Comparison of ENCODE assay signal across 1 fruit fly cellular context in genomic region chrX:2158668-2159163, dm6.
TF ChIP-seq lines count a peak whose summit lies in the region.

TSS of gene wapl (minus strand) at chrX:2158983.

TF ChIP-seq in whole organism, embryonic, 481 proteins besides CTCF, POLR2A, EP300 and RAD21 (continued from another document):
- TF ChIP-seq ems (GFP tag; optimal IDR thresholded peaks at IDR 0.05; lab: Kevin White, UChicago) = peak; percentile 9
- peak; percentile 18 for TF ChIP-seq phol (tag; optimal IDR thresholded peaks at IDR 0.05; lab: Kevin White, UChicago)
- no peak for TF ChIP-seq fd64A (GFP tag; optimal IDR thresholded peaks at IDR 0.05; lab: Kevin White, UChicago)
- TF ChIP-seq CG10147 (GFP tag; optimal IDR thresholded peaks at IDR 0.05; lab: Kevin White, UChicago) = peak; percentile 25
- peak; percentile 76 for TF ChIP-seq CG9932 (GFP tag; IDR thresholded peaks at IDR 0.05; lab: Robert Waterston, UW)
- peak; percentile 52 for TF ChIP-seq MBD-R2 (GFP tag; IDR thresholded peaks at IDR 0.05; lab: Robert Waterston, UW)
- TF ChIP-seq MTF-1 (GFP tag; optimal IDR thresholded peaks at IDR 0.05; lab: Kevin White, UChicago; ENCODE audit: borderline replicate concordance) = no peak
- TF ChIP-seq sug (tag; optimal IDR thresholded peaks at IDR 0.05; lab: Kevin White, UChicago) = peak; percentile 49
- TF ChIP-seq CG5245 (GFP tag; optimal IDR thresholded peaks at IDR 0.05; lab: Kevin White, UChicago) = no peak
- TF ChIP-seq vnd (GFP tag; IDR thresholded peaks at IDR 0.05; lab: Robert Waterston, UW; ENCODE audit: partially characterized antibody) = peak; percentile 89
- TF ChIP-seq HmgZ (tag; optimal IDR thresholded peaks at IDR 0.05; lab: Kevin White, UChicago) = peak; percentile 57
- TF ChIP-seq nerfin-2 (GFP tag; IDR thresholded peaks at IDR 0.05; lab: Robert Waterston, UW; ENCODE audit: partially characterized antibody) = peak; percentile 87
- TF ChIP-seq CG9817 (tag; optimal IDR thresholded peaks at IDR 0.05; lab: Kevin White, UChicago) = no peak
- TF ChIP-seq CG14710 (tag; optimal IDR thresholded peaks at IDR 0.05; lab: Kevin White, UChicago) = peak; percentile 69
- TF ChIP-seq row (GFP tag; IDR thresholded peaks at IDR 0.05; lab: Robert Waterston, UW) = peak; percentile 59
- TF ChIP-seq CG3847 (GFP tag; IDR thresholded peaks at IDR 0.05; lab: Robert Waterston, UW) = peak; percentile 61
- peak; percentile 61 for TF ChIP-seq cg (GFP tag; optimal IDR thresholded peaks at IDR 0.05; lab: Kevin White, UChicago)
- TF ChIP-seq pzg (GFP tag; optimal IDR thresholded peaks at IDR 0.05; lab: Kevin White, UChicago) = peak; percentile 95
- TF ChIP-seq Sin3A (optimal IDR thresholded peaks at IDR 0.05; lab: Kevin White, UChicago) = peak; percentile 82
- peak in 1 of 2 experiments; percentile 17 for TF ChIP-seq chif (GFP tag; optimal IDR thresholded peaks at IDR 0.05; lab: Kevin White, UChicago)
- peak; percentile 76 for TF ChIP-seq HmgD (GFP tag; optimal IDR thresholded peaks at IDR 0.05; lab: Kevin White, UChicago)
- peak; percentile 97 for TF ChIP-seq Bgb (GFP tag; IDR thresholded peaks at IDR 0.05; lab: Robert Waterston, UW; ENCODE audit: partially characterized antibody)
- TF ChIP-seq lab (GFP tag; optimal IDR thresholded peaks at IDR 0.05; lab: Kevin White, UChicago) = peak; percentile 19
- TF ChIP-seq fu2 (GFP tag; optimal IDR thresholded peaks at IDR 0.05; lab: Kevin White, UChicago) = peak; percentile 26
- peak; percentile 83 for TF ChIP-seq CG15514 (GFP tag; optimal IDR thresholded peaks at IDR 0.05; lab: Kevin White, UChicago)
- peak; percentile 86 for TF ChIP-seq MESR4 (GFP tag; optimal IDR thresholded peaks at IDR 0.05; lab: Kevin White, UChicago)
- TF ChIP-seq CG16813 (GFP tag; IDR thresholded peaks at IDR 0.05; lab: Robert Waterston, UW; ENCODE audit: partially characterized antibody) = peak; percentile 93
- TF ChIP-seq CG17186 (GFP tag; optimal IDR thresholded peaks at IDR 0.05; lab: Kevin White, UChicago) = peak; percentile 94
- TF ChIP-seq vvl (GFP tag; IDR thresholded peaks at IDR 0.05; lab: Robert Waterston, UW) = peak; percentile 61
- peak; percentile 96 for TF ChIP-seq Dref (GFP tag; IDR thresholded peaks at IDR 0.05; lab: Robert Waterston, UW)
- TF ChIP-seq Dll (GFP tag; IDR thresholded peaks at IDR 0.05; lab: Robert Waterston, UW; ENCODE audit: partially characterized antibody) = peak; percentile 94
- peak; percentile 30 for TF ChIP-seq dpn (GFP tag; optimal IDR thresholded peaks at IDR 0.05; lab: Kevin White, UChicago)
- TF ChIP-seq amos (GFP tag; IDR thresholded peaks at IDR 0.05; lab: Robert Waterston, UW; ENCODE audit: partially characterized antibody) = peak; percentile 97
- peak; percentile 5 for TF ChIP-seq CG18599 (GFP tag; optimal IDR thresholded peaks at IDR 0.05; lab: Kevin White, UChicago)
- peak; percentile 6 for TF ChIP-seq CG3163 (GFP tag; optimal IDR thresholded peaks at IDR 0.05; lab: Kevin White, UChicago)
- TF ChIP-seq her (GFP tag; optimal IDR thresholded peaks at IDR 0.05; lab: Kevin White, UChicago) = peak; percentile 64
- TF ChIP-seq CG33213 (GFP tag; optimal IDR thresholded peaks at IDR 0.05; lab: Kevin White, UChicago) = peak; percentile 29
- peak; percentile 91 for TF ChIP-seq Dp (GFP tag; optimal IDR thresholded peaks at IDR 0.05; lab: Kevin White, UChicago)
- no peak for TF ChIP-seq gem (tag; optimal IDR thresholded peaks at IDR 0.05; lab: Kevin White, UChicago)
- 0 out of 3 replicates have a peak, but pooled peaks have one; percentile 23 for TF ChIP-seq CG11695 (GFP tag; IDR thresholded peaks at IDR 0.05; lab: Robert Waterston, UW)
- TF ChIP-seq CG14860 (GFP tag; IDR thresholded peaks at IDR 0.05; lab: Robert Waterston, UW; ENCODE audit: partially characterized antibody) = peak; percentile 87
- TF ChIP-seq Oli (tag; optimal IDR thresholded peaks at IDR 0.05; lab: Kevin White, UChicago) = no peak
- 0 out of 2 replicates have a peak, but pooled peaks have one; percentile 10 for TF ChIP-seq Ptx1 (GFP tag; IDR thresholded peaks at IDR 0.05; lab: Robert Waterston, UW)
- TF ChIP-seq crp (GFP tag; optimal IDR thresholded peaks at IDR 0.05; lab: Kevin White, UChicago) = peak in 1 of 2 experiments; percentile 40
- 0 out of 2 replicates have a peak, but pooled peaks have one; percentile 8 for TF ChIP-seq sisA (GFP tag; IDR thresholded peaks at IDR 0.05; lab: Robert Waterston, UW)
- peak; percentile 93 for TF ChIP-seq knrl (GFP tag; IDR thresholded peaks at IDR 0.05; lab: Robert Waterston, UW; ENCODE audit: partially characterized antibody)
- TF ChIP-seq CG13894 (tag; optimal IDR thresholded peaks at IDR 0.05; lab: Kevin White, UChicago) = peak; percentile 8
